Worm (Caenorhabditis elegans): ENCODE data around the gene W08G11.3.

Gene W08G11.3

ce11 chrV:16390655-16391054 lies 23.2 kb downstream of the W08G11.3 start, which contains the start of gene gst-44:
Gene gst-44 (plus strand): TSS chrV:16390891.
- TF ChIP-seq ceh-19 (GFP tag; optimal IDR thresholded peaks at IDR 0.05) (no peak), eyg-1 (tag; optimal IDR thresholded peaks at IDR 0.05) (no peak), ztf-16 (tag; optimal IDR thresholded peaks at IDR 0.05) (no peak), hlh-13 (GFP tag; optimal IDR thresholded peaks at IDR 0.05) (no peak), hlh-15 (tag; optimal IDR thresholded peaks at IDR 0.05) (no peak), elt-2 (tag; optimal IDR thresholded peaks at IDR 0.05) (no peak), unc-3 (GFP tag; conservative IDR thresholded peaks at IDR 0.05) (no peak), unc-3 (tag; optimal IDR thresholded peaks at IDR 0.05) (no peak), ceh-6 (GFP tag; optimal IDR thresholded peaks at IDR 0.05) (no peak), mec-3 (tag; optimal IDR thresholded peaks at IDR 0.05; ENCODE audit: borderline replicate concordance) (no peak), ceh-18 (tag; optimal IDR thresholded peaks at IDR 0.05) (no peak), lim-6 (tag; optimal IDR thresholded peaks at IDR 0.05) (no peak), T23F11.4 (GFP tag; optimal IDR thresholded peaks at IDR 0.05) (no peak), nfya-1 (tag; optimal IDR thresholded peaks at IDR 0.05) (no peak), npax-4 (tag; optimal IDR thresholded peaks at IDR 0.05) (no peak), K09A11.1 (tag; optimal IDR thresholded peaks at IDR 0.05; ENCODE audit: insufficient read depth) (no peak), unc-42 (tag; optimal IDR thresholded peaks at IDR 0.05) (no peak), che-1 (tag; optimal IDR thresholded peaks at IDR 0.05) (no peak), tbx-2 (tag; optimal IDR thresholded peaks at IDR 0.05) (no peak), syd-9 (tag; optimal IDR thresholded peaks at IDR 0.05) (no peak)

DNA sequence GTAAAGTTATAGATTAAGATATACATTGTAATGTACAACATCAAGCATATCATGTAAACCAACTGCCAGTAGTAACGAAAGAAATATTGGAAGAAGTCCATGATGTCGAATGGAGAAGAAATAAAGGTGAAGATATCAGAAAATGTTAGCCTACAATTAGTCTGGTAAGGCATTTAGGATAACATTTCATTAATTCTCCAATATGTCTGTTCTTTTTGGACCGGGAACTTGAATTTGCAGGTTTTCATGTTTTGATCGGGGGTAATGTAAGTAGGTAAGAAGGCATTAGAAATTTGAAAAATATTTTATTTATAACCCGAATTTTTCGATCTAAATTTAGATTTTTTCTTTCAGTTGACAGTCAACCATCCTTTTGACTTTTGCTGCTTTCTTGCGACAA lies 26.2 kb downstream of the W08G11.3 start, which contains the start of gene srd-63:
TSS of gene srd-63 (minus strand) at position 101 of the 400 bp plus-strand sequence.
- no peak for TF ChIP-seq T23F11.4 (GFP tag; optimal IDR thresholded peaks at IDR 0.05)
- TF ChIP-seq ama-1 (optimal IDR thresholded peaks at IDR 0.05), result no peak
- no peak for TF ChIP-seq unc-86 (tag; optimal IDR thresholded peaks at IDR 0.05)
- TF ChIP-seq nhr-11 (tag; optimal IDR thresholded peaks at IDR 0.05), result no peak
- TF ChIP-seq npax-4 (tag; optimal IDR thresholded peaks at IDR 0.05), result no peak
- no peak for TF ChIP-seq nhr-232 (tag; optimal IDR thresholded peaks at IDR 0.05)
- no peak for TF ChIP-seq fax-1 (tag; optimal IDR thresholded peaks at IDR 0.05)
- TF ChIP-seq ahr-1 (tag; optimal IDR thresholded peaks at IDR 0.05), result no peak
- TF ChIP-seq elt-2 (tag; optimal IDR thresholded peaks at IDR 0.05), result no peak
- no peak for TF ChIP-seq odd-2 (tag; optimal IDR thresholded peaks at IDR 0.05)
- no peak for TF ChIP-seq madf-2 (tag; optimal IDR thresholded peaks at IDR 0.05)
- TF ChIP-seq ceh-19 (GFP tag; optimal IDR thresholded peaks at IDR 0.05), result no peak
- no peak for TF ChIP-seq ceh-30 (tag; optimal IDR thresholded peaks at IDR 0.05)
- no peak for TF ChIP-seq ttx-3 (tag; optimal IDR thresholded peaks at IDR 0.05)
- no peak for TF ChIP-seq pat-9 (tag; optimal IDR thresholded peaks at IDR 0.05)
- TF ChIP-seq ets-4 (tag; optimal IDR thresholded peaks at IDR 0.05), result no peak
- no peak for TF ChIP-seq unc-42 (tag; optimal IDR thresholded peaks at IDR 0.05)
- no peak for TF ChIP-seq ceh-24 (tag; optimal IDR thresholded peaks at IDR 0.05)
- no peak for TF ChIP-seq ceh-2 (tag; optimal IDR thresholded peaks at IDR 0.05)
- TF ChIP-seq fkh-6 (tag; optimal IDR thresholded peaks at IDR 0.05), result no peak

ce11 chrV:16395131-16395530 lies 27.6 kb downstream of the W08G11.3 start, which contains the start of gene F13A7.11:
Gene F13A7.11 (minus strand): TSS chrV:16395304.
- TF ChIP-seq lim-6 (tag; optimal IDR thresholded peaks at IDR 0.05) (no peak), elt-2 (tag; optimal IDR thresholded peaks at IDR 0.05) (peak; percentile 4)

DNA sequence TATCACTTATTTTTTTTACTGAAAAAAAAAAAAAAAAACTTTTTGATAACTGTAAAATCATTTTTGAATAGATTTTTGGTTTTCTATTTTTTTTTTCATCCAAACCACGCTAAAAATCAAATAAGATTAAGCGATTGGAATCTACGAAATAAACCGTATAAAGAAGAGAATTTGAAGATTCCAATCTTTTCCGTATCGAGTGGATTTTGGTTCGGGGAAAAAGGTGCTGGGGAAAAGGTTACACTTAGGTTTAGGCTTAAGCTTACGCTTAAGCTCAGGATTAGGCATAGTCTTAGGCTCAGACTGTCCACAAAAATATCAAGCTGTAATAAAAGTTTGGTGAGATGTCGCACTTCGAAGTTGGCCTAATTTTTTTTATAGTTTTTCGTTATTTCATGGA lies 28.3 kb downstream of the W08G11.3 start, which contains the start of gene F13A7.12:
TSS of gene F13A7.12 (plus strand) at position 301 of the 400 bp plus-strand sequence.
- TF ChIP-seq pha-2 (tag; optimal IDR thresholded peaks at IDR 0.05) (no peak), tbx-7 (tag; optimal IDR thresholded peaks at IDR 0.05) (no peak), ceh-19 (GFP tag; optimal IDR thresholded peaks at IDR 0.05) (no peak), sox-4 (tag; optimal IDR thresholded peaks at IDR 0.05) (no peak), Y22D7AL.16 (tag; optimal IDR thresholded peaks at IDR 0.05) (no peak), hlh-15 (tag; optimal IDR thresholded peaks at IDR 0.05) (no peak), mec-3 (tag; optimal IDR thresholded peaks at IDR 0.05; ENCODE audit: borderline replicate concordance) (no peak), ceh-18 (tag; optimal IDR thresholded peaks at IDR 0.05) (no peak), pag-3 (tag; optimal IDR thresholded peaks at IDR 0.05; ENCODE audit: borderline replicate concordance) (no peak), ref-2 (tag; optimal IDR thresholded peaks at IDR 0.05) (no peak), ceh-24 (tag; optimal IDR thresholded peaks at IDR 0.05) (no peak), gmeb-2 (tag; optimal IDR thresholded peaks at IDR 0.05) (no peak), ahr-1 (tag; optimal IDR thresholded peaks at IDR 0.05) (no peak), nhr-232 (tag; optimal IDR thresholded peaks at IDR 0.05) (no peak), sdc-2 (tag; optimal IDR thresholded peaks at IDR 0.05) (no peak)

All from whole organism, late embryonic.